Worm (Caenorhabditis elegans): ENCODE measurements around the gene F58F12.3.

Gene F58F12.3

ce11 chrII:6391195-6391594, at the start of gene F58F12.3:
F58F12.3 (minus strand) TSS chrII:6391295.
- TF ChIP-seq pag-3 (tag; optimal IDR thresholded peaks at IDR 0.05; ENCODE audit: borderline replicate concordance) = no peak
- no peak for TF ChIP-seq unc-86 (tag; optimal IDR thresholded peaks at IDR 0.05)
- TF ChIP-seq K09A11.1 (tag; optimal IDR thresholded peaks at IDR 0.05; ENCODE audit: insufficient read depth) = no peak
- TF ChIP-seq ama-1 (optimal IDR thresholded peaks at IDR 0.05) = no peak
- TF ChIP-seq gmeb-2 (tag; optimal IDR thresholded peaks at IDR 0.05) = no peak
- no peak for TF ChIP-seq ceh-45 (GFP tag; IDR thresholded peaks at IDR 0.05)
- TF ChIP-seq lim-6 (tag; optimal IDR thresholded peaks at IDR 0.05) = no peak
- TF ChIP-seq ceh-19 (GFP tag; optimal IDR thresholded peaks at IDR 0.05) = no peak
- TF ChIP-seq dmd-4 (tag; optimal IDR thresholded peaks at IDR 0.05; ENCODE audit: borderline replicate concordance) = no peak
- TF ChIP-seq hlh-15 (tag; optimal IDR thresholded peaks at IDR 0.05) = no peak
- TF ChIP-seq hlh-13 (GFP tag; optimal IDR thresholded peaks at IDR 0.05) = no peak
- TF ChIP-seq pha-2 (tag; optimal IDR thresholded peaks at IDR 0.05) = no peak
- TF ChIP-seq Y22D7AL.16 (tag; optimal IDR thresholded peaks at IDR 0.05) = no peak
- no peak for TF ChIP-seq ceh-2 (tag; optimal IDR thresholded peaks at IDR 0.05)
- no peak for TF ChIP-seq unc-3 (GFP tag; conservative IDR thresholded peaks at IDR 0.05)
- TF ChIP-seq unc-3 (tag; optimal IDR thresholded peaks at IDR 0.05) = no peak
- no peak for TF ChIP-seq hlh-30 (tag; optimal IDR thresholded peaks at IDR 0.05; ENCODE audit: insufficient read depth)
- no peak for TF ChIP-seq che-1 (tag; optimal IDR thresholded peaks at IDR 0.05)

ce11 chrII:6436845-6437244, 45.8 kb upstream of the F58F12.3 start:
- no peak for TF ChIP-seq ceh-22 (tag; optimal IDR thresholded peaks at IDR 0.05)
- TF ChIP-seq hlh-30 (tag; optimal IDR thresholded peaks at IDR 0.05; ENCODE audit: insufficient read depth) = peak; percentile 25
- no peak for TF ChIP-seq C08G9.2 (tag; optimal IDR thresholded peaks at IDR 0.05)

DNA sequence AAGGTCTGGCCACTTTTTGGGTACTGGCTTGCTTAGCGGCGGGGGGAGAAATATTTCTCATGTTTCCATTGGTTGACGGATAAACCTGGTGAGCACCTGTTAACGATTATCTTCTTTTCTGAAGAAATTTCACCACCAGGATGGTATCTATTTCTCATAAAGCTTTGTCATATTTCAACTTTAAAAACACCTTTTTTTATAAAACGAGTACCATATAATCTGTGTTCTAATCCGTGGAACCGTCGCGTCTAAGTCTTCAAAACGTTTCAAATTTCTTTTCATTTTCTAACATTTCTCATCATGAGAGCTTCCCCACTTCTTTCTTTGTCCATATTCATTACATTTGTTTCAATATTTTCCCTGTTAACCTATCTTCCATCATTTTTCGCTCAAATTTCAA, 34.9 kb upstream of the F58F12.3 start, which contains the start of gene col-75:
TSS of gene col-75 (plus strand) at position 301 of the 400 bp plus-strand sequence.
- TF ChIP-seq ceh-22 (tag; optimal IDR thresholded peaks at IDR 0.05) (no peak), Y22D7AL.16 (tag; optimal IDR thresholded peaks at IDR 0.05) (no peak), hlh-13 (GFP tag; optimal IDR thresholded peaks at IDR 0.05) (no peak), ceh-24 (tag; optimal IDR thresholded peaks at IDR 0.05) (no peak), ceh-45 (GFP tag; IDR thresholded peaks at IDR 0.05) (no peak), tbx-2 (tag; optimal IDR thresholded peaks at IDR 0.05) (no peak), ttx-3 (tag; optimal IDR thresholded peaks at IDR 0.05) (no peak)

DNA sequence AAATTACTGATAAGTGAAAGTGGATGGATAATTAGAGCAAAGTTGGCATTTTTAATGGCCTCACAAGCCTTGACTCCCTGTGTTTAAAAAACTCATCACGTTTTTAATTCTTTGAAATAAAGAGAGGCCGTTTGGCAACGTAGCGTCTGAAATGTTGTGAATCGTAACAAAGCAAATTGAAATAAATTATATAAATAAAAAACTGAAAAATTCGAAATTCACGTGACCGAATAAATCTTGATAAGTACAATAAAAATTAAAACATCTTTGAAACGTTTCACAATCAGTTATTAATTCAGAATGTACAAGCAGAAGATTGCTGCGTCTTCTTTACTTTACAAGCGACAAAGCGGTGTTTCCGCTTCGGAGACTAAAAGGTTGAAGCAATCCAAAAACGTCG, 31.7 kb upstream of the F58F12.3 start, which contains the start of gene K03H9.3:
TSS of gene K03H9.3 (plus strand) at position 301 of the 400 bp plus-strand sequence.
- TF ChIP-seq ceh-48 (tag; optimal IDR thresholded peaks at IDR 0.05) = no peak
- no peak for TF ChIP-seq sox-2 (GFP tag; IDR thresholded peaks at IDR 0.05)
- TF ChIP-seq unc-55 (GFP tag; optimal IDR thresholded peaks at IDR 0.05) = no peak
- TF ChIP-seq ceh-24 (tag; optimal IDR thresholded peaks at IDR 0.05) = no peak
- no peak for TF ChIP-seq ets-4 (tag; optimal IDR thresholded peaks at IDR 0.05)
- no peak for TF ChIP-seq Y22D7AL.16 (tag; optimal IDR thresholded peaks at IDR 0.05)
- TF ChIP-seq pax-1 (tag; optimal IDR thresholded peaks at IDR 0.05) = no peak
- no peak for TF ChIP-seq ceh-9 (tag; optimal IDR thresholded peaks at IDR 0.05)
- TF ChIP-seq pros-1 (tag; optimal IDR thresholded peaks at IDR 0.05) = no peak
- no peak for TF ChIP-seq nhr-11 (tag; optimal IDR thresholded peaks at IDR 0.05)
- TF ChIP-seq ceh-31 (tag; optimal IDR thresholded peaks at IDR 0.05) = no peak
- TF ChIP-seq T23F11.4 (GFP tag; optimal IDR thresholded peaks at IDR 0.05) = no peak
- no peak for TF ChIP-seq pag-3 (tag; optimal IDR thresholded peaks at IDR 0.05; ENCODE audit: borderline replicate concordance)

ce11 chrII:6419163-6419562, 28.1 kb upstream of the F58F12.3 start:
- TF ChIP-seq ceh-19 (GFP tag; optimal IDR thresholded peaks at IDR 0.05) = no peak
- TF ChIP-seq hlh-13 (GFP tag; optimal IDR thresholded peaks at IDR 0.05) = no peak
- TF ChIP-seq pros-1 (tag; optimal IDR thresholded peaks at IDR 0.05) = no peak
- TF ChIP-seq unc-42 (tag; optimal IDR thresholded peaks at IDR 0.05) = no peak
- no peak for TF ChIP-seq npax-4 (tag; optimal IDR thresholded peaks at IDR 0.05)
- TF ChIP-seq rnt-1 (tag; optimal IDR thresholded peaks at IDR 0.05) = no peak
- TF ChIP-seq lim-6 (tag; optimal IDR thresholded peaks at IDR 0.05) = no peak
- TF ChIP-seq ets-4 (tag; optimal IDR thresholded peaks at IDR 0.05) = no peak
- no peak for TF ChIP-seq elt-4 (tag; optimal IDR thresholded peaks at IDR 0.05)
- no peak for TF ChIP-seq ceh-34 (tag; optimal IDR thresholded peaks at IDR 0.05)
- no peak for TF ChIP-seq hlh-6 (tag; optimal IDR thresholded peaks at IDR 0.05)
- TF ChIP-seq nhr-232 (tag; optimal IDR thresholded peaks at IDR 0.05) = no peak
- TF ChIP-seq ttx-3 (tag; optimal IDR thresholded peaks at IDR 0.05) = no peak
- TF ChIP-seq ceh-14 (tag; optimal IDR thresholded peaks at IDR 0.05) = no peak
- no peak for TF ChIP-seq C08G9.2 (tag; optimal IDR thresholded peaks at IDR 0.05)
- no peak for TF ChIP-seq ama-1 (optimal IDR thresholded peaks at IDR 0.05)
- no peak for TF ChIP-seq ceh-45 (GFP tag; IDR thresholded peaks at IDR 0.05)
- TF ChIP-seq pax-1 (tag; optimal IDR thresholded peaks at IDR 0.05) = no peak
- no peak for TF ChIP-seq K09A11.1 (tag; optimal IDR thresholded peaks at IDR 0.05; ENCODE audit: insufficient read depth)

Data from whole organism, late embryonic.